Worm (Caenorhabditis elegans): ENCODE results near the gene mlh-1.
"Not testable (repeated sequence)": the region's sequence is repeated elsewhere in the genome, so short reads cannot be mapped to it uniquely, and the experiment has no call there.

The mlh-1 gene

ce11 chrIII:13502513-13502912 lies 11.9 kb downstream of the mlh-1 start, which contains the start of gene T28A8.8:
Gene T28A8.8 (plus strand): TSS chrIII:13502813.
- TF ChIP-seq fkh-10 (GFP tag; optimal IDR thresholded peaks at IDR 0.05) (no peak), sox-4 (tag; optimal IDR thresholded peaks at IDR 0.05) (no peak), ref-2 (tag; optimal IDR thresholded peaks at IDR 0.05) (no peak), hlh-8 (tag; optimal IDR thresholded peaks at IDR 0.05) (no peak), nfya-1 (tag; optimal IDR thresholded peaks at IDR 0.05) (no peak), syd-9 (tag; optimal IDR thresholded peaks at IDR 0.05) (no peak), pha-2 (tag; optimal IDR thresholded peaks at IDR 0.05) (no peak), hlh-15 (tag; optimal IDR thresholded peaks at IDR 0.05) (no peak), fax-1 (tag; optimal IDR thresholded peaks at IDR 0.05) (no peak), nhr-11 (tag; optimal IDR thresholded peaks at IDR 0.05) (no peak), pha-4 (tag; optimal IDR thresholded peaks at IDR 0.05) (no peak), ets-4 (tag; optimal IDR thresholded peaks at IDR 0.05) (no peak), ttx-3 (tag; optimal IDR thresholded peaks at IDR 0.05) (no peak), che-1 (tag; optimal IDR thresholded peaks at IDR 0.05) (no peak)

- TF ChIP-seq K02D7.2 (tag; optimal IDR thresholded peaks at IDR 0.05), result no peak
- TF ChIP-seq zip-5 (tag; optimal IDR thresholded peaks at IDR 0.05), result no peak
- no peak for TF ChIP-seq madf-2 (tag; optimal IDR thresholded peaks at IDR 0.05)
- TF ChIP-seq eyg-1 (tag; optimal IDR thresholded peaks at IDR 0.05), result no peak
- no peak for TF ChIP-seq mec-3 (tag; optimal IDR thresholded peaks at IDR 0.05; ENCODE audit: borderline replicate concordance)
- no peak for TF ChIP-seq pha-2 (tag; optimal IDR thresholded peaks at IDR 0.05)
- TF ChIP-seq ceh-2 (tag; optimal IDR thresholded peaks at IDR 0.05), result no peak
- TF ChIP-seq odd-2 (tag; optimal IDR thresholded peaks at IDR 0.05), result no peak
- TF ChIP-seq pha-4 (tag; optimal IDR thresholded peaks at IDR 0.05), result no peak
- TF ChIP-seq ceh-18 (tag; optimal IDR thresholded peaks at IDR 0.05), result no peak
- TF ChIP-seq unc-42 (tag; optimal IDR thresholded peaks at IDR 0.05), result no peak
- no peak for TF ChIP-seq hlh-30 (tag; optimal IDR thresholded peaks at IDR 0.05; ENCODE audit: insufficient read depth)
- no peak for TF ChIP-seq unc-55 (GFP tag; optimal IDR thresholded peaks at IDR 0.05)
- no peak for TF ChIP-seq ceh-24 (tag; optimal IDR thresholded peaks at IDR 0.05)
- no peak for TF ChIP-seq pat-9 (tag; optimal IDR thresholded peaks at IDR 0.05)
Observed at ce11 chrIII:13501599-13501998, 12.8 kb downstream of the mlh-1 start, which contains the start of gene T28A8.5. Gene T28A8.5 (plus strand): TSS chrIII:13501630.

DNA sequence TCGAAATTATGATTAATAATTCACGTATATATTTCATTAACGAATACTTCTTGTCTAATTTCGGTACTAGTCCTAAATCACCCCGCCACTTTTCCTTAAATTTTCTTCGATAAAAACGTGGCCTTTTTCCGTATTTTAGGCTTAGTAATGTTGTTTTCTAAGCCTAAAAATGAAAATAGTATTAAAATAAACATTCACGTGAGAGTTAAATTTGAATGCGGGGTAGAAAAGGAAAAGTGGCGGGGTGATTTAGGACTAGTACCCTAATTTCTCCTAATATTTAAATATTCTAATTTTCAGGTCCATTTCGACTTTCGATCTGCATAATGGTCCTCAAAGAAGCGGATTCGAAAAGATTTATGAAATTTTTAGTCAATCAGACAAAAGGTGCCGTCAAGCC lies 15.5 kb downstream of the mlh-1 start, which contains the start of gene T28A8.6:
Gene T28A8.6 (plus strand): TSS at position 301 of the 400 bp plus-strand sequence.
- TF ChIP-seq sox-4, ceh-24, tbx-2 (tag; optimal IDR thresholded peaks at IDR 0.05): not testable (repeated sequence)

DNA sequence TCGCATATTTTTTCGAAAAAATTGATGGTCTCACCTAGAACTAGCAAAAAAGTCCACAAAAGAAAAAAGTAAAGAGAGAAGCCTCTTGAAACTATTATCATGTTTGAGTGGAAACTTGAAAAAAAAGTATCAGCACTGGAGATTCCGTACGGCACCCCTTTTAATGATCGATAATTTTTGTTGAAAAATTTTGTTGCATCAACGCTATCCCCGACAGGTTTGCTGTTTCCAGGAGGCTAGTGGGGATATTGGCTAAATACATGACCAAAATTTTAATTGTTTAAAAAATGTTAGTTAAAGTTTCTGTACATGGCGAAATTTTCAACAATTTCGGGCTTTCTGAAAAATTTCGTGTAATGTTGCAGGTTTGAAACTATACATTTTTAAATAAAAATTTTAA lies 18.8 kb downstream of the mlh-1 start, which contains the start of gene T28A8.2:
Gene T28A8.2 (minus strand): TSS at position 101 of the 400 bp plus-strand sequence.
- no peak for TF ChIP-seq nhr-11 (tag; optimal IDR thresholded peaks at IDR 0.05)

- TF ChIP-seq C38D4.7 (GFP tag; optimal IDR thresholded peaks at IDR 0.05), result no peak
- no peak for TF ChIP-seq tbx-7 (tag; optimal IDR thresholded peaks at IDR 0.05)
- no peak for TF ChIP-seq ceh-24 (tag; optimal IDR thresholded peaks at IDR 0.05)
- no peak for TF ChIP-seq ztf-16 (tag; optimal IDR thresholded peaks at IDR 0.05)
- TF ChIP-seq pag-3 (tag; optimal IDR thresholded peaks at IDR 0.05; ENCODE audit: borderline replicate concordance), result no peak
- no peak for TF ChIP-seq mec-3 (tag; optimal IDR thresholded peaks at IDR 0.05; ENCODE audit: borderline replicate concordance)
- no peak for TF ChIP-seq ceh-45 (GFP tag; IDR thresholded peaks at IDR 0.05)
- no peak for TF ChIP-seq dmd-4 (tag; optimal IDR thresholded peaks at IDR 0.05; ENCODE audit: borderline replicate concordance)
- no peak for TF ChIP-seq ceh-22 (tag; optimal IDR thresholded peaks at IDR 0.05)
- TF ChIP-seq pha-2 (tag; optimal IDR thresholded peaks at IDR 0.05), result no peak
- TF ChIP-seq hlh-8 (tag; optimal IDR thresholded peaks at IDR 0.05), result no peak
- no peak for TF ChIP-seq dve-1 (tag; optimal IDR thresholded peaks at IDR 0.05)
- no peak for TF ChIP-seq unc-42 (tag; optimal IDR thresholded peaks at IDR 0.05)
- TF ChIP-seq odd-2 (tag; optimal IDR thresholded peaks at IDR 0.05), result no peak
- TF ChIP-seq fkh-10 (GFP tag; optimal IDR thresholded peaks at IDR 0.05), result no peak
Observed at ce11 chrIII:13492377-13492776, 22.0 kb downstream of the mlh-1 start, which contains the start of gene twk-40. Gene twk-40 (minus strand): TSS chrIII:13492477.

Data from whole organism, late embryonic.